Fruit fly (Drosophila melanogaster) whole organism, embryonic: Measurements from ENCODE around the gene Art4.

Source experiments
- CG10565 ChIP-seq: fragments of 200-800 bp; sonication (Bioruptor generic); optimal IDR thresholded peaks from 3 replicates; lab custom pipeline; 2016; ENCODE audit warnings: missing biosample characterization, mild to moderate bottlenecking, missing genetic modification characterization
- CG11085 ChIP-seq: fragments of 200-800 bp; sonication (Bioruptor generic); IDR thresholded peaks from 2 replicates; pipeline ENCODE4 v1.3.6; 2022; ENCODE audit warnings: missing biosample characterization, missing genetic modification characterization
- CG11093 ChIP-seq: fragments of 200-800 bp; sonication (Bioruptor generic); IDR thresholded peaks from 3 replicates; pipeline ENCODE4 v1.3.6; 2022; ENCODE audit warnings: missing biosample characterization, missing genetic modification characterization
- CG11504 ChIP-seq: fragments of 200-800 bp; sonication (Bioruptor generic); optimal IDR thresholded peaks from 3 replicates; lab custom pipeline; 2019; ENCODE audit warnings: missing biosample characterization, mild to moderate bottlenecking, missing genetic modification characterization, moderate library complexity
- CG12659 ChIP-seq: fragments of 200-800 bp; sonication (Bioruptor generic); optimal IDR thresholded peaks from 3 replicates; lab custom pipeline; 2017; ENCODE audit warnings: mild to moderate bottlenecking, missing biosample characterization, missing genetic modification reagents, missing genetic modification characterization
- CG1529 ChIP-seq: fragments of 200-800 bp; sonication (Bioruptor generic); optimal IDR thresholded peaks from 3 replicates; lab custom pipeline; 2018; ENCODE audit warnings: missing biosample characterization, missing genetic modification characterization
- CG17359 ChIP-seq: fragments of 200-800 bp; sonication (Bioruptor generic); optimal IDR thresholded peaks from 3 replicates; lab custom pipeline; 2018; ENCODE audit warnings: missing biosample characterization, mild to moderate bottlenecking, missing genetic modification characterization, moderate library complexity
- CG30403 ChIP-seq: fragments of 200-800 bp; sonication (Bioruptor generic); optimal IDR thresholded peaks from 3 replicates; lab custom pipeline; 2016; ENCODE audit warnings: missing biosample characterization, missing genetic modification characterization
- CG3163 ChIP-seq: fragments of 200-800 bp; sonication (Bioruptor generic); optimal IDR thresholded peaks from 3 replicates; lab custom pipeline; 2016; ENCODE audit warnings: missing biosample characterization, missing genetic modification characterization
- CG32772 ChIP-seq: fragments of 200-800 bp; sonication (Bioruptor generic); IDR thresholded peaks from 2 replicates; pipeline ENCODE4 v1.3.6; 2022; ENCODE audit warnings: missing biosample characterization, missing genetic modification characterization
- CG3995 ChIP-seq: fragments of 200-800 bp; sonication (Bioruptor generic); optimal IDR thresholded peaks from 3 replicates; lab custom pipeline; 2016; ENCODE audit warnings: missing biosample characterization, missing genetic modification characterization
- CG6813 ChIP-seq: fragments of 200-800 bp; sonication (Bioruptor generic); optimal IDR thresholded peaks from 2 replicates; lab custom pipeline; 2017; ENCODE audit warnings: missing biosample characterization, missing genetic modification characterization, mild to moderate bottlenecking, moderate library complexity, missing genetic modification reagents
- CG8388 ChIP-seq: fragments of 200-800 bp; sonication (Bioruptor generic); optimal IDR thresholded peaks from 2 replicates; lab custom pipeline; 2019; ENCODE audit warnings: missing biosample characterization, mild to moderate bottlenecking, missing genetic modification characterization, moderate library complexity
- CG8765 ChIP-seq: fragments of 200-800 bp; sonication (Bioruptor generic); IDR thresholded peaks from 2 replicates; pipeline ENCODE4 v1.3.6; 2022; ENCODE audit warnings: missing biosample characterization, missing genetic modification characterization
- CG9727 ChIP-seq: fragments of 200-800 bp; sonication (Bioruptor generic); optimal IDR thresholded peaks from 3 replicates; lab custom pipeline; 2017; ENCODE audit warnings: missing biosample characterization, mild to moderate bottlenecking, missing genetic modification characterization
- Dbx ChIP-seq: fragments of 200-800 bp; sonication (Bioruptor generic); IDR thresholded peaks from 3 replicates; pipeline ENCODE4 v1.3.6; 2022; ENCODE audit warnings: missing biosample characterization, missing genetic modification characterization
- Dll ChIP-seq: fragments of 200-800 bp; sonication (Bioruptor generic); IDR thresholded peaks from 4 replicates; pipeline ENCODE4 v1.3.6; 2022; ENCODE audit warnings: missing biosample characterization, missing genetic modification characterization; ENCODE audit not compliant: partially characterized antibody
- Drgx ChIP-seq: fragments of 200-800 bp; sonication (Bioruptor generic); IDR thresholded peaks from 2 replicates; pipeline ENCODE4 v1.3.6; 2022; ENCODE audit warnings: missing biosample characterization, missing genetic modification characterization
- Fer2 ChIP-seq: fragments of 200-800 bp; sonication (Bioruptor generic); optimal IDR thresholded peaks from 2 replicates; lab custom pipeline; 2018; ENCODE audit warnings: missing biosample characterization, mild to moderate bottlenecking, missing genetic modification characterization, moderate library complexity
- Hmx ChIP-seq: fragments of 200-800 bp; sonication (Bioruptor generic); optimal IDR thresholded peaks from 2 replicates; lab custom pipeline; 2016; ENCODE audit warnings: missing biosample characterization, missing genetic modification characterization
- Hr3 ChIP-seq: fragments of 200-800 bp; sonication (Bioruptor generic); optimal IDR thresholded peaks from 3 replicates; lab custom pipeline; 2016; ENCODE audit warnings: missing biosample characterization, missing genetic modification characterization
- Med ChIP-seq: fragments of 200-800 bp; sonication (Bioruptor generic); peaks from one replicate; lab custom pipeline; 2016; ENCODE audit warnings: missing biosample characterization, missing genetic modification characterization, mild to moderate bottlenecking, inconsistent platforms, moderate library complexity
- Meics ChIP-seq: fragments of 200-800 bp; sonication (Bioruptor generic); optimal IDR thresholded peaks from 2 replicates; lab custom pipeline; 2017; ENCODE audit warnings: missing biosample characterization, mild to moderate bottlenecking, missing genetic modification characterization
- Mrtf ChIP-seq: fragments of 200-800 bp; sonication (Bioruptor generic); IDR thresholded peaks from 3 replicates; pipeline ENCODE4 v1.3.6; 2022; ENCODE audit warnings: missing biosample characterization, missing genetic modification characterization
- PHDP ChIP-seq: fragments of 200-800 bp; sonication (Bioruptor generic); optimal IDR thresholded peaks from 3 replicates; lab custom pipeline; 2018; ENCODE audit warnings: missing biosample characterization, mild to moderate bottlenecking, missing genetic modification characterization, moderate library complexity
- Rx ChIP-seq: fragments of 200-800 bp; sonication (Bioruptor generic); IDR thresholded peaks from 2 replicates; pipeline ENCODE4 v1.3.6; 2022; ENCODE audit warnings: missing biosample characterization, missing genetic modification characterization
- Trl ChIP-seq, 3 experiments: fragments of >200 bp in 2 of 3; fragments of 200-800 bp in 1 of 3; sonication (Bioruptor generic) in 1 of 3; optimal IDR thresholded peaks; 2 replicates in 1 of 3; 3 replicates in 2 of 3; lab custom pipeline; 2016 to 2017; ENCODE audit warnings: missing biosample characterization in 1 of 3, missing genetic modification characterization in 1 of 3
- ab ChIP-seq: fragments of 200-800 bp; sonication (Bioruptor generic); optimal IDR thresholded peaks from 2 replicates; lab custom pipeline; 2016; ENCODE audit warnings: missing biosample characterization, missing genetic modification characterization
- bigmax ChIP-seq: fragments of 200-800 bp; sonication (Bioruptor generic); optimal IDR thresholded peaks from 2 replicates; lab custom pipeline; 2018; ENCODE audit warnings: missing biosample characterization, mild to moderate bottlenecking, missing genetic modification characterization
- btn ChIP-seq: fragments of 200-800 bp; sonication (Bioruptor generic); optimal IDR thresholded peaks from 2 replicates; lab custom pipeline; 2016; ENCODE audit warnings: missing biosample characterization, missing genetic modification characterization
- chinmo ChIP-seq: fragments of 200-800 bp; sonication (Bioruptor generic); IDR thresholded peaks from 4 replicates; pipeline ENCODE4 v1.3.6; 2022; ENCODE audit warnings: missing biosample characterization, missing genetic modification characterization; ENCODE audit not compliant: partially characterized antibody
- crol ChIP-seq: fragments of 200-800 bp; sonication (Bioruptor generic); IDR thresholded peaks from 2 replicates; pipeline ENCODE4 v1.3.6; 2022; ENCODE audit warnings: missing biosample characterization, missing genetic modification characterization
- dmrt11E ChIP-seq: fragments of 200-800 bp; sonication (Bioruptor generic); optimal IDR thresholded peaks from 3 replicates; lab custom pipeline; 2018; ENCODE audit warnings: missing biosample characterization, mild to moderate bottlenecking, missing genetic modification characterization, moderate library complexity
- eyg ChIP-seq: fragments of 200-800 bp; sonication (Bioruptor generic); optimal IDR thresholded peaks from 3 replicates; lab custom pipeline; 2016; ENCODE audit warnings: missing biosample characterization, missing genetic modification characterization
- fru ChIP-seq: fragments of >200 bp; optimal IDR thresholded peaks from 2 replicates; lab custom pipeline; 2017
- gcm2 ChIP-seq: fragments of 200-800 bp; sonication (Bioruptor generic); optimal IDR thresholded peaks from 2 replicates; lab custom pipeline; 2016; ENCODE audit warnings: missing biosample characterization, missing genetic modification characterization
- ham ChIP-seq: fragments of 200-800 bp; sonication (Bioruptor generic); IDR thresholded peaks from 2 replicates; pipeline ENCODE4 v1.3.6; 2022; ENCODE audit warnings: missing biosample characterization, missing genetic modification characterization
- insv ChIP-seq, 2 experiments: fragments of 200-800 bp; sonication (Bioruptor generic); optimal IDR thresholded peaks; 3 replicates each; lab custom pipeline; 2016 to 2018; ENCODE audit warnings: missing biosample characterization in 2 of 2, missing genetic modification characterization in 2 of 2
- kni ChIP-seq: fragments of 200-800 bp; sonication (Bioruptor generic); optimal IDR thresholded peaks from 3 replicates; lab custom pipeline; 2017; ENCODE audit warnings: mild to moderate bottlenecking, missing biosample characterization, missing genetic modification reagents, missing genetic modification characterization
- mld ChIP-seq: fragments of 200-800 bp; sonication (Bioruptor generic); IDR thresholded peaks from 3 replicates; pipeline ENCODE4 v1.3.6; 2022; ENCODE audit warnings: missing biosample characterization, missing genetic modification characterization; ENCODE audit not compliant: partially characterized antibody
- p53 ChIP-seq: fragments of 200-800 bp; sonication (Bioruptor generic); optimal IDR thresholded peaks from 2 replicates; lab custom pipeline; 2016; ENCODE audit warnings: missing biosample characterization, missing genetic modification characterization
- pita ChIP-seq: fragments of 200-800 bp; sonication (Bioruptor generic); optimal IDR thresholded peaks from 2 replicates; lab custom pipeline; 2017; ENCODE audit warnings: missing biosample characterization, mild to moderate bottlenecking, missing genetic modification characterization
- sd ChIP-seq: fragments of 200-800 bp; sonication (Bioruptor generic); optimal IDR thresholded peaks from 3 replicates; lab custom pipeline; 2018; ENCODE audit warnings: missing biosample characterization, mild to moderate bottlenecking, missing genetic modification characterization, moderate library complexity
- seq ChIP-seq: fragments of 200-800 bp; sonication (Bioruptor generic); IDR thresholded peaks from 2 replicates; pipeline ENCODE4 v1.3.6; 2022; ENCODE audit warnings: missing biosample characterization, missing genetic modification characterization
- shn ChIP-seq: fragments of 200-800 bp; sonication (Bioruptor generic); optimal IDR thresholded peaks from 3 replicates; lab custom pipeline; 2016; ENCODE audit warnings: missing biosample characterization, missing genetic modification characterization

The Art4 gene

dm6 chr3R:9978977-9979376, 6.9 kb downstream of the Art4 start:
- peak; percentile 73 for TF ChIP-seq CG3163 (GFP tag; lab: Kevin White, UChicago)
- TF ChIP-seq Rx = no peak
- no peak for TF ChIP-seq eyg (GFP tag; lab: Kevin White, UChicago)
- TF ChIP-seq btn = no peak
- no peak for TF ChIP-seq CG6813 (GFP tag; lab: Kevin White, UChicago)
- TF ChIP-seq sd (tag; lab: Kevin White, UChicago) = no peak
- no peak for TF ChIP-seq CG30403 (GFP tag; lab: Kevin White, UChicago)
- no peak for TF ChIP-seq Hmx (GFP tag; lab: Kevin White, UChicago)
- no peak for TF ChIP-seq CG17359 (tag; lab: Kevin White, UChicago)
- no peak for TF ChIP-seq CG3995 (GFP tag; lab: Kevin White, UChicago)
- TF ChIP-seq CG8388 = no peak
- no peak for TF ChIP-seq Dbx (GFP tag; lab: Robert Waterston, UW)
- no peak for TF ChIP-seq p53
- TF ChIP-seq ab (GFP tag; lab: Kevin White, UChicago) = no peak
- TF ChIP-seq CG11093 (GFP tag; lab: Robert Waterston, UW) = no peak
- no peak for TF ChIP-seq CG11085
- peak; percentile 7 for TF ChIP-seq Hr3 (GFP tag; lab: Kevin White, UChicago)
- 0 out of 2 replicates have a peak, but pooled peaks have one; percentile 19 for TF ChIP-seq seq
- TF ChIP-seq Drgx (GFP tag; lab: Robert Waterston, UW) = no peak
- no peak for TF ChIP-seq dmrt11E (tag; lab: Kevin White, UChicago)
- no peak for TF ChIP-seq PHDP (tag; lab: Kevin White, UChicago)
- TF ChIP-seq Fer2 (tag; lab: Kevin White, UChicago) = no peak
- no peak for TF ChIP-seq shn (GFP tag; lab: Kevin White, UChicago)
- TF ChIP-seq Dll (GFP tag; lab: Robert Waterston, UW) = 0 out of 4 replicates have a peak, but pooled peaks have one; percentile 9
- TF ChIP-seq crol (GFP tag; lab: Robert Waterston, UW) = no peak
- no peak for TF ChIP-seq bigmax
- no peak for TF ChIP-seq CG32772 (GFP tag; lab: Robert Waterston, UW)
- peak; percentile 10 for TF ChIP-seq CG11504 (tag; lab: Kevin White, UChicago)
- peak; percentile 39 for TF ChIP-seq Med (GFP tag; lab: Kevin White, UChicago)
- TF ChIP-seq ham (GFP tag; lab: Robert Waterston, UW) = no peak
- TF ChIP-seq kni (GFP tag; lab: Kevin White, UChicago) = peak; percentile 5
- no peak for TF ChIP-seq CG10565 (GFP tag; lab: Kevin White, UChicago)
- TF ChIP-seq CG8765 (GFP tag; lab: Robert Waterston, UW) = no peak
- TF ChIP-seq CG9727 (GFP tag; lab: Kevin White, UChicago) = no peak
- no peak for TF ChIP-seq Meics (GFP tag; lab: Kevin White, UChicago)
- TF ChIP-seq fru = no peak
- no peak for TF ChIP-seq pita (GFP tag; lab: Kevin White, UChicago)
- no peak for TF ChIP-seq CG12659 (GFP tag; lab: Kevin White, UChicago)
- peak in 1 of 2 experiments; percentile 58 for TF ChIP-seq Trl (optimal IDR thresholded peaks at IDR 0.05; lab: Kevin White, UChicago)
- no peak for TF ChIP-seq Trl (GFP tag; optimal IDR thresholded peaks at IDR 0.05; lab: Kevin White, UChicago)
- TF ChIP-seq gcm2 = no peak
- TF ChIP-seq insv (GFP tag; optimal IDR thresholded peaks at IDR 0.05; lab: Kevin White, UChicago) = no peak
- no peak for TF ChIP-seq mld
- 0 out of 4 replicates have a peak, but pooled peaks have one; percentile 52 for TF ChIP-seq chinmo
- TF ChIP-seq Mrtf (GFP tag; lab: Robert Waterston, UW) = no peak
- TF ChIP-seq CG1529 (GFP tag; lab: Kevin White, UChicago) = no peak
